Worm (Caenorhabditis elegans): ENCODE results near the gene C33H5.16.

Gene C33H5.16

ce11 chrIV:7764319-7764718 lies 38.8 kb downstream of the C33H5.16 start:
- TF ChIP-seq sma-3 (GFP tag; optimal IDR thresholded peaks at IDR 0.05) (no peak), ztf-4 (tag; optimal IDR thresholded peaks at IDR 0.05) (no peak), nhr-6 (tag; optimal IDR thresholded peaks at IDR 0.05) (no peak), nhr-10 (tag; optimal IDR thresholded peaks at IDR 0.05) (no peak), nhr-23 (tag; optimal IDR thresholded peaks at IDR 0.05) (no peak), peb-1 (tag; optimal IDR thresholded peaks at IDR 0.05) (no peak), sem-4 (tag; optimal IDR thresholded peaks at IDR 0.05) (no peak), ama-1 (optimal IDR thresholded peaks at IDR 0.05) (no peak)

ce11 chrIV:7763748-7764147 lies 39.4 kb downstream of the C33H5.16 start, which contains the start of the genes C46A5.6 and C46A5.1:
TSS of gene C46A5.6 (minus strand) at chrIV:7763848.
TSS of gene C46A5.1 (plus strand) at chrIV:7763931.
- TF ChIP-seq sem-4 (tag; optimal IDR thresholded peaks at IDR 0.05), result no peak
- TF ChIP-seq dmd-4 (tag; optimal IDR thresholded peaks at IDR 0.05), result no peak
- no peak for TF ChIP-seq unc-62 (GFP tag; optimal IDR thresholded peaks at IDR 0.05)
- TF ChIP-seq nhr-25 (tag; optimal IDR thresholded peaks at IDR 0.05), result no peak
- no peak for TF ChIP-seq lin-13 (GFP tag; optimal IDR thresholded peaks at IDR 0.05)
- TF ChIP-seq nhr-129 (tag; optimal IDR thresholded peaks at IDR 0.05), result no peak

ce11 chrIV:7760117-7760516 lies 43.0 kb downstream of the C33H5.16 start, which contains the start of gene del-7:
TSS of gene del-7 (plus strand) at chrIV:7760417.
- TF ChIP-seq nhr-6 (tag; optimal IDR thresholded peaks at IDR 0.05) (no peak), ceh-16 (tag; optimal IDR thresholded peaks at IDR 0.05) (no peak), fos-1 (tag; optimal IDR thresholded peaks at IDR 0.05) (no peak), sem-4 (tag; optimal IDR thresholded peaks at IDR 0.05) (no peak), zag-1 (tag; optimal IDR thresholded peaks at IDR 0.05) (no peak), nhr-10 (tag; optimal IDR thresholded peaks at IDR 0.05) (no peak), elt-3 (tag; optimal IDR thresholded peaks at IDR 0.05) (no peak), nhr-21 (tag; optimal IDR thresholded peaks at IDR 0.05) (no peak), ztf-11 (tag; optimal IDR thresholded peaks at IDR 0.05) (no peak), mdl-1 (tag; optimal IDR thresholded peaks at IDR 0.05) (no peak), unc-62 (GFP tag; optimal IDR thresholded peaks at IDR 0.05) (no peak), mab-5 (tag; optimal IDR thresholded peaks at IDR 0.05) (no peak), skn-1 (tag; optimal IDR thresholded peaks at IDR 0.05) (no peak), peb-1 (tag; optimal IDR thresholded peaks at IDR 0.05) (no peak), ceh-82 (tag; optimal IDR thresholded peaks at IDR 0.05) (no peak), lin-11 (tag; optimal IDR thresholded peaks at IDR 0.05) (no peak), nhr-11 (tag; optimal IDR thresholded peaks at IDR 0.05) (no peak)

DNA sequence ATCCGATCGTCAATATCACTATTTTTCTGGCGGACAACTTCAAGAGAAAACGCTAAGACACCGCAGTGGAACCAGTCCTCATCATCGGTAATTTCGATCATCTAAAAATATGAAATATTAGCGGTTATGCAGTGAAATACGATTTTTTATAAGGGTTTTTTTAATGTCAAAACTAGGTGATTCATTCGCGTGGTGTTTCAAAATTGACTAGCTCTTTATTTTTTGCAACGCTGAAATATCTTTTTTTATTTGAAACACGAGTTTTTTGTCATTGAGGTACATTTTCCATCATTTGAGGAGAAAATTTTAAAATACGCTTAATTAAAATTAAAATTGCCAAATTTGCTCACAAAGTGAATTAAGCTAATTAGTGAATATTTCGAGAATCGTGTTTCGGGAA lies 43.6 kb downstream of the C33H5.16 start, which contains the start of gene dsb-3:
Gene dsb-3, minus strand, starts transcription at position 101 of the 400 bp plus-strand sequence.
- TF ChIP-seq ama-1 (optimal IDR thresholded peaks at IDR 0.05) (no peak), ceh-16 (tag; optimal IDR thresholded peaks at IDR 0.05) (no peak), crh-2 (tag; optimal IDR thresholded peaks at IDR 0.05) (no peak), sma-3 (GFP tag; optimal IDR thresholded peaks at IDR 0.05) (no peak)

DNA sequence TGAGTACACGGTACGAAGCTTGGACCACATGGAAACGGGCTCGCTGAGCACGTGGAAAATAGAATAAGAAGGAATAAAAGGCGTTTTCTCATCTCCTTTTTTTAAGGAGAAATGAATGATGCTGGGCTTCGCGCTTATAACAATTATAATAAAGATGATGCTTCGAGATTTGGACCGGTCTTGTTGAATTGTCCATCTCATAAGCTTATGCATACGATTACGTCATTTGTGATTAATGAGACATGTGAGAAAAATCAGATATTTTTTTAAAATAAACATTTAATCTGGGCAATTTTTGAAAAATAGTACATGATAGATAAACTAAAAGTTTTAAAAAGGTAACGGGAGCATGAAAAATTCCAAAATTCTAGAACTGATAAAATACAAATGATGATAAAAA lies 45.9 kb downstream of the C33H5.16 start, which contains the start of gene C46A5.4:
Gene C46A5.4, minus strand, starts transcription at position 101 of the 400 bp plus-strand sequence.
- no peak for TF ChIP-seq crh-2 (tag; optimal IDR thresholded peaks at IDR 0.05)
- TF ChIP-seq ZK546.5 (tag; optimal IDR thresholded peaks at IDR 0.05), result no peak
- TF ChIP-seq nhr-6 (tag; optimal IDR thresholded peaks at IDR 0.05), result no peak
- no peak for TF ChIP-seq nhr-129 (tag; optimal IDR thresholded peaks at IDR 0.05)
- TF ChIP-seq ztf-1 (GFP tag; conservative IDR thresholded peaks at IDR 0.05), result no peak
- TF ChIP-seq nhr-237 (tag; optimal IDR thresholded peaks at IDR 0.05), result no peak
- no peak for TF ChIP-seq peb-1 (tag; optimal IDR thresholded peaks at IDR 0.05)
- TF ChIP-seq ztf-11 (tag; optimal IDR thresholded peaks at IDR 0.05), result no peak
- TF ChIP-seq nhr-12 (tag; optimal IDR thresholded peaks at IDR 0.05), result no peak
- TF ChIP-seq zag-1 (tag; optimal IDR thresholded peaks at IDR 0.05), result no peak
- no peak for TF ChIP-seq F13H6.1 (tag; optimal IDR thresholded peaks at IDR 0.05)
- no peak for TF ChIP-seq unc-55 (GFP tag; optimal IDR thresholded peaks at IDR 0.05)
- TF ChIP-seq snpc-4 (tag; optimal IDR thresholded peaks at IDR 0.05), result no peak
- TF ChIP-seq lin-39 (tag; optimal IDR thresholded peaks at IDR 0.05), result no peak
- no peak for TF ChIP-seq sma-3 (GFP tag; optimal IDR thresholded peaks at IDR 0.05)
- TF ChIP-seq lin-11 (tag; optimal IDR thresholded peaks at IDR 0.05), result no peak
- TF ChIP-seq nhr-11 (tag; optimal IDR thresholded peaks at IDR 0.05), result no peak
- TF ChIP-seq egl-27 (tag; optimal IDR thresholded peaks at IDR 0.05), result no peak
